Fruit fly (Drosophila melanogaster): ENCODE results near the gene CG10341.
A peak's percentile ranks its signal among the peaks of the same experiment; 100 is the strongest.

- TF ChIP-seq CG3919 (GFP tag; optimal IDR thresholded peaks at IDR 0.05) (peak; percentile 46), fd59A (GFP tag; optimal IDR thresholded peaks at IDR 0.05) (peak; percentile 5), Lpt (GFP tag; optimal IDR thresholded peaks at IDR 0.05) (no peak), Sox15 (GFP tag; optimal IDR thresholded peaks at IDR 0.05) (no peak), spab (GFP tag; optimal IDR thresholded peaks at IDR 0.05) (no peak), Gug (GFP tag; IDR thresholded peaks at IDR 0.05) (no peak), Eip93F (GFP tag; optimal IDR thresholded peaks at IDR 0.05) (no peak), cyc (GFP tag; optimal IDR thresholded peaks at IDR 0.05) (no peak), Eip75B (GFP tag; optimal IDR thresholded peaks at IDR 0.05) (peak; percentile 15), Sox102F (GFP tag; optimal IDR thresholded peaks at IDR 0.05) (no peak), CG10669 (GFP tag; optimal IDR thresholded peaks at IDR 0.05) (peak; percentile 25), CG6276 (GFP tag; optimal IDR thresholded peaks at IDR 0.05) (no peak)
Observed at dm6 chr2L:18717365-18718011, 19.0 kb downstream of the CG10341 start.

Measured in whole organism, prepupa.